Fruit fly (Drosophila melanogaster): ENCODE results near the gene Bka.

Gene Bka

DNA sequence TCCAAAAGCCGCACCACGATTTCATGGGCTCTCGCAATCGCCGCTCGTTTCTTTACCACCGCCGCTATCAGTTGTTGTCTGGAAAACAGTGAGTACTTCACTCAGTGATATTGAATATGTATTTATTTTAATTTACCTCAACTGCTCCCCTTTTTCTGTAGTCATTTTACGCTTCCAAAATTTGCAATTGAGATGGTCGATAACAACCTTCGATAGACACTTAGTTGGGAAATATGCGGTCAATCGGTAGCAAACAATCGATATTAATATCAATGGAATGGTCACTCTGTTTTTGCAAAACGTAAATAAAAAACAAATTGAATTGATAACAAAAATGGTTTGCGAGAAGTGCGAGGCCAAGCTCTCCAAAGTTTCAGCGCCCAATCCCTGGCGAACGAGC, 4.5 kb upstream of the Bka start, which contains the start of the genes CG34183 and CG4537 (continued):
- no peak for TF ChIP-seq CG10209 (GFP tag; optimal IDR thresholded peaks at IDR 0.05)
- TF ChIP-seq Usf (GFP tag; optimal IDR thresholded peaks at IDR 0.05) = no peak
- no peak for TF ChIP-seq zen (tag; optimal IDR thresholded peaks at IDR 0.05)
- TF ChIP-seq Dad (GFP tag; optimal IDR thresholded peaks at IDR 0.05) = peak; percentile 11
- TF ChIP-seq YL-1 (GFP tag; optimal IDR thresholded peaks at IDR 0.05) = peak; percentile 67
- TF ChIP-seq CTCF (GFP tag; optimal IDR thresholded peaks at IDR 0.05) = no peak
- peak; percentile 82 for TF ChIP-seq CG2116 (GFP tag; optimal IDR thresholded peaks at IDR 0.05)
- no peak for TF ChIP-seq Chrac-16 (GFP tag; optimal IDR thresholded peaks at IDR 0.05)
- TF ChIP-seq CG18619 (GFP tag; optimal IDR thresholded peaks at IDR 0.05) = no peak
- TF ChIP-seq CG10654 (GFP tag; optimal IDR thresholded peaks at IDR 0.05) = no peak
- no peak for TF ChIP-seq Oaz (GFP tag; IDR thresholded peaks at IDR 0.05)
- TF ChIP-seq Tbp (GFP tag; optimal IDR thresholded peaks at IDR 0.05) = no peak
- TF ChIP-seq sima (GFP tag; optimal IDR thresholded peaks at IDR 0.05) = no peak
- TF ChIP-seq Dp (GFP tag; optimal IDR thresholded peaks at IDR 0.05) = peak; percentile 61
- TF ChIP-seq CG8944 (GFP tag; optimal IDR thresholded peaks at IDR 0.05) = no peak
- TF ChIP-seq CG7357 (GFP tag; IDR thresholded peaks at IDR 0.05) = no peak
- no peak for TF ChIP-seq dan (GFP tag; IDR thresholded peaks at IDR 0.05)
- TF ChIP-seq CG9727 (GFP tag; optimal IDR thresholded peaks at IDR 0.05) = no peak
- no peak for TF ChIP-seq trh (GFP tag; optimal IDR thresholded peaks at IDR 0.05)
- TF ChIP-seq Nf-YB (GFP tag; optimal IDR thresholded peaks at IDR 0.05) = no peak
- TF ChIP-seq H15 (GFP tag; IDR thresholded peaks at IDR 0.05) = no peak
- no peak for TF ChIP-seq CG10565 (GFP tag; optimal IDR thresholded peaks at IDR 0.05)
- no peak for TF ChIP-seq Fer1 (GFP tag; optimal IDR thresholded peaks at IDR 0.05)
- no peak for TF ChIP-seq Poxn (GFP tag; IDR thresholded peaks at IDR 0.05)
- TF ChIP-seq CG10147 (GFP tag; optimal IDR thresholded peaks at IDR 0.05) = no peak
- peak; percentile 43 for TF ChIP-seq HmgZ (tag; optimal IDR thresholded peaks at IDR 0.05)
- TF ChIP-seq sens-2 (GFP tag; IDR thresholded peaks at IDR 0.05) = no peak
- no peak for TF ChIP-seq Ada2b (GFP tag; IDR thresholded peaks at IDR 0.05)
- peak; percentile 95 for TF ChIP-seq CG34224 (GFP tag; IDR thresholded peaks at IDR 0.05; ENCODE audit: partially characterized antibody)
- peak; percentile 96 for TF ChIP-seq CG13287 (GFP tag; IDR thresholded peaks at IDR 0.05; ENCODE audit: partially characterized antibody)
- peak; percentile 93 for TF ChIP-seq CG42726 (GFP tag; IDR thresholded peaks at IDR 0.05; ENCODE audit: partially characterized antibody)
- TF ChIP-seq CG11723 (GFP tag; optimal IDR thresholded peaks at IDR 0.05) = no peak
- no peak for TF ChIP-seq Asciz (GFP tag; optimal IDR thresholded peaks at IDR 0.05)
- TF ChIP-seq CG12659 (GFP tag; optimal IDR thresholded peaks at IDR 0.05) = peak; percentile 64
- TF ChIP-seq sc (optimal IDR thresholded peaks at IDR 0.05) = no peak
- no peak for TF ChIP-seq sc (GFP tag; optimal IDR thresholded peaks at IDR 0.05)
- no peak for TF ChIP-seq croc (GFP tag; conservative IDR thresholded peaks at IDR 0.05)
- TF ChIP-seq CG30431 (GFP tag; optimal IDR thresholded peaks at IDR 0.05) = no peak
- TF ChIP-seq CG5180 (GFP tag; optimal IDR thresholded peaks at IDR 0.05) = no peak
- no peak for TF ChIP-seq Hr39 (optimal IDR thresholded peaks at IDR 0.05)
- TF ChIP-seq corto (GFP tag; optimal IDR thresholded peaks at IDR 0.05) = no peak
- no peak for TF ChIP-seq CG15479 (GFP tag; optimal IDR thresholded peaks at IDR 0.05)
- peak; percentile 48 for TF ChIP-seq Sin3A (optimal IDR thresholded peaks at IDR 0.05)
- no peak for TF ChIP-seq CG8388 (GFP tag; optimal IDR thresholded peaks at IDR 0.05)
- TF ChIP-seq stwl (tag; optimal IDR thresholded peaks at IDR 0.05) = peak; percentile 94
- no peak for TF ChIP-seq CG32767 (GFP tag; IDR thresholded peaks at IDR 0.05)
- peak; percentile 36 for TF ChIP-seq CG4617 (GFP tag; optimal IDR thresholded peaks at IDR 0.05; ENCODE audit: borderline replicate concordance)
- TF ChIP-seq NC2α (GFP tag; optimal IDR thresholded peaks at IDR 0.05) = no peak
- TF ChIP-seq Spps (tag; optimal IDR thresholded peaks at IDR 0.05) = no peak
- TF ChIP-seq chn (GFP tag; optimal IDR thresholded peaks at IDR 0.05) = no peak
- TF ChIP-seq gfzf (GFP tag; optimal IDR thresholded peaks at IDR 0.05) = peak; percentile 51
- TF ChIP-seq HLH4C (GFP tag; IDR thresholded peaks at IDR 0.05; ENCODE audit: partially characterized antibody) = peak; percentile 90
- no peak for TF ChIP-seq Elba2 (GFP tag; optimal IDR thresholded peaks at IDR 0.05)
